Worm (Caenorhabditis elegans) whole organism, late embryonic: ENCODE data around the gene W03G11.2.

Experiments
- ceh-31 ChIP-seq: sonication (generic microtip); optimal IDR thresholded peaks from 2 replicates; lab custom pipeline; 2016; ENCODE audit warnings: missing genetic modification characterization, missing compliant biosample characterization
- ceh-48 ChIP-seq: sonication (generic microtip); optimal IDR thresholded peaks from 2 replicates; lab custom pipeline; 2016; ENCODE audit warnings: missing genetic modification characterization, inconsistent platforms, missing compliant biosample characterization
- elt-2 ChIP-seq: sonication (generic microtip); optimal IDR thresholded peaks from 2 replicates; lab custom pipeline; 2016; ENCODE audit warnings: missing genetic modification reagents, missing genetic modification characterization, missing compliant biosample characterization
- nfya-1 ChIP-seq: sonication (generic microtip); optimal IDR thresholded peaks from 2 replicates; lab custom pipeline; 2017; ENCODE audit warnings: missing genetic modification characterization, mild to moderate bottlenecking, missing compliant biosample characterization, antibody characterized with exemption, moderate library complexity
- nhr-11 ChIP-seq: fragments of 150-350 bp; optimal IDR thresholded peaks from 2 replicates; lab custom pipeline; 2014; ENCODE audit warnings: missing biosample characterization, missing genetic modification characterization
- nhr-232 ChIP-seq: sonication (generic microtip); optimal IDR thresholded peaks from 2 replicates; lab custom pipeline; 2016; ENCODE audit warnings: missing genetic modification characterization, missing compliant biosample characterization
- sox-2 ChIP-seq: fragments of 200-800 bp; sonication (Bioruptor generic); IDR thresholded peaks from 2 replicates; pipeline ENCODE4 v1.3.6; 2022; ENCODE audit warnings: missing genetic modification reagents, missing genetic modification characterization, missing compliant biosample characterization
- unc-55 ChIP-seq: sonication (generic microtip); optimal IDR thresholded peaks from 2 replicates; lab custom pipeline; 2017; ENCODE audit warnings: missing biosample characterization, missing genetic modification reagents, missing genetic modification characterization

DNA sequence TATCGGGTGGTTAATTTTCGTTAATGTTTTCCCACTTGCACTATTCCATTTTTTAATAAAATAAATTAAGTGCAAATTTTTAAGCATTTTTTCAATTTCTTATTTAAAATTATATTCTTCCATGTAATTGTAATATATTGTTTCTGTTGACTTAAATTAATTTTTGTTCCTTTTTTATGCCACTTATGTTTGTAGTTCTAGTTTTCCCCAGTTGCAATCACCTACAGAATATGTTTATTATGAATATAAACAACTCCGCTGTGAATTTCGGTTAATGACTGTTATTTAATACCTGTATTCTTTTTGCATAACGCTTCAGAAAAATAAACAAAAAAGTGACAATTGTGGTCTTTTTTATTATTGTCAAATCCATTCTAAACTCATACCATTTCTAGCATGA, 43.5 kb downstream of the W03G11.2 start, which contains the start of gene lgc-23:
- TF ChIP-seq sox-2 (GFP tag; lab: Robert Waterston, UW), result no peak
- TF ChIP-seq ceh-48 (tag; lab: Kevin White, UChicago), result no peak
- TF ChIP-seq ceh-31 (tag; lab: Kevin White, UChicago), result no peak
- TF ChIP-seq nfya-1 (tag; lab: Kevin White, UChicago), result no peak
- TF ChIP-seq unc-55 (GFP tag; lab: Kevin White, UChicago), result no peak
- TF ChIP-seq nhr-11 (tag; lab: Kevin White, UChicago), result no peak
- TF ChIP-seq nhr-232 (tag; lab: Kevin White, UChicago), result no peak
- no peak for TF ChIP-seq elt-2 (tag; lab: Kevin White, UChicago)
